Worm (Caenorhabditis elegans) whole organism, L1 larva: Measurements from ENCODE around the gene B0228.6.

Experiments used
- Y116A8C.19 ChIP-seq: sonication (generic microtip); optimal IDR thresholded peaks from 2 replicates; lab custom pipeline; 2016; ENCODE audit warnings: missing compliant biosample characterization, missing genetic modification characterization, borderline replicate concordance
- aha-1 ChIP-seq: fragments of 150-350 bp; optimal IDR thresholded peaks from 2 replicates; lab custom pipeline; 2014; ENCODE audit warnings: missing biosample characterization, missing genetic modification characterization
- ama-1 ChIP-seq: fragments of 150-350 bp; optimal IDR thresholded peaks from 2 replicates; lab custom pipeline; 2014
- dpl-1 ChIP-seq, 3 experiments: fragments of 150-350 bp in 2 of 3; sonication (generic microtip) in 1 of 3; optimal IDR thresholded peaks; 2 replicates each; lab custom pipeline; 2014 to 2017; ENCODE audit warnings: missing biosample characterization in 3 of 3, missing genetic modification characterization in 3 of 3, missing genetic modification reagents in 3 of 3
- lsy-2 ChIP-seq, 2 experiments: fragments of 150-350 bp; optimal IDR thresholded peaks; 2 replicates each; lab custom pipeline; 2014; ENCODE audit warnings: missing biosample characterization in 2 of 2, missing genetic modification characterization in 2 of 2
- nhr-12 ChIP-seq: sonication (generic microtip); optimal IDR thresholded peaks from 2 replicates; lab custom pipeline; 2017; ENCODE audit warnings: missing biosample characterization, missing genetic modification characterization
- nhr-77 ChIP-seq: fragments of 150-350 bp; optimal IDR thresholded peaks from 2 replicates; lab custom pipeline; 2014; ENCODE audit warnings: missing biosample characterization, missing genetic modification characterization
- pqm-1 ChIP-seq: sonication (generic microtip); optimal IDR thresholded peaks from 3 replicates; lab custom pipeline; 2017; ENCODE audit warnings: missing biosample characterization, missing genetic modification characterization
- snpc-4 ChIP-seq: fragments of 150-350 bp; optimal IDR thresholded peaks from 2 replicates; lab custom pipeline; 2014; ENCODE audit warnings: missing biosample characterization, missing genetic modification characterization
- sox-4 ChIP-seq: sonication (generic microtip); optimal IDR thresholded peaks from 2 replicates; lab custom pipeline; 2016; ENCODE audit warnings: missing genetic modification characterization, missing compliant biosample characterization
- tlp-1 ChIP-seq: fragments of 150-350 bp; optimal IDR thresholded peaks from 2 replicates; lab custom pipeline; 2014; ENCODE audit warnings: missing biosample characterization, missing genetic modification characterization
- ztf-4 ChIP-seq: fragments of 150-350 bp; optimal IDR thresholded peaks from 2 replicates; lab custom pipeline; 2014; ENCODE audit warnings: missing biosample characterization, missing genetic modification characterization

DNA sequence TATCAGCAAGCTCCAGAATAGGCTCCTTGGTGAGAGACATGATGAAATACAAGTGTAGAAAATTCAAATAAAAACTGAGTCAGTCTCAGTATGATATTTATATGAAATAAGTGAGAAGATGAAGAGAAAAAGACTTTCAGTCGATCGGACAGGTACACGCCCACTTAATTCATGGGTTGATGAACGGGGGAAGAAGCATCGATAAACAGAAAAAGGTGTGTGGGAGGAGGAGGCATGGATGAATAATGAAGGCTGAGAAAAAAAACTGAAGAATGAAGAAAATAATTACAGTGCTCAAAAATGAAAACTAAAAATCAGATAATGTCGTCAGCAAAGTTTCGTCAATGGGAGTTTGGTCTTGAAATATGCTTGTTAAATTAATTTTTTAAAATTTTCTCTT is 1.5 kb downstream of the B0228.6 start, which contains the start of gene trx-1:
- TF ChIP-seq nhr-77 (no peak), ztf-4 (tag; lab: Kevin White, UChicago) (no peak), lsy-2 (tag; optimal IDR thresholded peaks at IDR 0.05; lab: Kevin White, UChicago) (no peak), nhr-12 (tag; lab: Kevin White, UChicago) (no peak), aha-1 (tag; lab: Kevin White, UChicago) (no peak), tlp-1 (tag; lab: Kevin White, UChicago) (no peak), dpl-1 (GFP tag; optimal IDR thresholded peaks at IDR 0.05; lab: Kevin White, UChicago) (no peak), Y116A8C.19 (tag; lab: Kevin White, UChicago) (no peak), pqm-1 (tag; lab: Kevin White, UChicago) (no peak), sox-4 (tag; lab: Kevin White, UChicago) (no peak), snpc-4 (tag; lab: Kevin White, UChicago) (no peak), ama-1 (lab: Kevin White, UChicago) (no peak)
